Worm (Caenorhabditis elegans): Measurements from ENCODE around the gene pck-1.

Gene pck-1

DNA sequence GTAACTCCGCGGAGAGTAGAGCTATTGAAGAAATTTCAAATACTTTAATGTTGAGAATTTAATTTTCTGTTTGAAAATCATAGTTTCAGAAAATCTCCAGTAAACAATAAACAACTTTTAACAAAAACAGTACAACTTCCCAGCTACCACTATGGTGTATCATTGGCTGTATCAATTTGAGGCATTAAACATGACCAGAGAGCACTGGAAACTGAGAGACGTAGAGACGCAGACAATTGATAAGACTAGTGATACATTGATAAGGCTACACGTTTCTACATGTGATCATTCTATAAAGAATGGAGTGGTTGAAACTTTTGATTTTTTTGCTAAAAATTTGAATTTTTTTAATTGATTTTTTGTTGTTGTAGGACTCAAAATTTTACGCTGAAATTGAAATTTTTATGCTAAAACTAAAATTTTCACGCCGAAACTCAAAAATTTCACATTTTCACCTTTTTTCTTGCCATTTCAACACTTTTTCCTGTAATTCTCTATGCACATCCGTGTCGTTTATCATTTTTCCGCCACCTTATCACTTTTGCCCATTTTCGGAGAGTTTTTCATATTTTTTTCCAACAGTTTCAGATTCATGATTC lies 50.7 kb downstream of the pck-1 start, which contains the start of gene H10E21.1:
Gene H10E21.1, plus strand, starts transcription at position 549 of the 599 bp plus-strand sequence.
- TF ChIP-seq F33H1.4 (GFP tag; IDR thresholded peaks at IDR 0.05) (no peak), Y53F4B.3 (GFP tag; IDR thresholded peaks at IDR 0.05) (no peak), attf-5 (GFP tag; optimal IDR thresholded peaks at IDR 0.05) (peak; percentile 2), Y56A3A.18 (GFP tag; IDR thresholded peaks at IDR 0.05) (no peak), nhr-80 (tag; optimal IDR thresholded peaks at IDR 0.05) (peak; percentile 61), hmg-1.2 (GFP tag; IDR thresholded peaks at IDR 0.05) (peak; percentile 81)

DNA sequence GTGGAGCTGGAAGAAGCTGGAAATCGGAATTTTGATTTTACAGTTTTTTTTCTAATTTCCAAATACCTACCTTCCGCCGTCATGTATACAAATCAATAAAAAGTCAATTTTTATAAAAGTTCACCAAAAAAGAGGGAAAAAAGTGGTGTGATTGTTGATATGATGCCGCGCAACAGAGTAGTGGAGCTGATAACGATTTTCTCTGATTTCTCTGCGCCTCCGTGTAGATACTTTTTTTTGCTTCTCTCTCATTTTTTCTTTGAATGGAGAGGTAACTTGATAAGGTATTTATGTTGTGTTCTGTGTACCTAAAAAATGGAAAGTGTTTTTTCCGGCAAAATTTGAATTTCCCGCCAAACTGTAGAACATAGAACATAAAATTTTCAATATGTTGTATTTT lies 51.4 kb downstream of the pck-1 start, which contains the start of gene nhr-80:
Gene nhr-80, minus strand, starts transcription at position 199 of the 400 bp plus-strand sequence.
- TF ChIP-seq nhr-80 (tag; optimal IDR thresholded peaks at IDR 0.05) (peak; percentile 89), hmg-20 (GFP tag; IDR thresholded peaks at IDR 0.05) (no peak)

DNA sequence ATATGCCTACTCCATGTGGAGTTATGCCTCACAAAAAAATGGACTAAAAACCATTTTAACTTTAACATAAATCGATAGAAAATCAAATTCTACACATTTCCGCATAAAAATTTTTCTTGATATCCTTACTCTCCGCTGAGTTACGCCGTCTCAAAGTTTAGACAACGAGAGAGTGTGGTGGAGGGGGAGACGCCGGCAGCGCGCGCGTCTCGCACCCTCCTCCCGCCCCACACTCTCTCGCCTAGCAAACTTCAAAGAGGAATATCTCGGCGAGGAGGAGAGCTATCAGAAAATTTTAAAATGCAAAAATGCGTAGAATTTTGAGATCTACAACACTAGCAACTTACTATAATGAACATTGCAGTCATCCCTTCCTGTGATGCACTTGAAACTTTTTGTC lies 51.9 kb downstream of the pck-1 start:
- TF ChIP-seq zim-3 (tag; optimal IDR thresholded peaks at IDR 0.05) (no peak), unc-130 (GFP tag; optimal IDR thresholded peaks at IDR 0.05) (no peak), pha-4 (tag; optimal IDR thresholded peaks at IDR 0.05) (no peak), ceh-27 (GFP tag; optimal IDR thresholded peaks at IDR 0.05) (no peak), let-607 (tag; optimal IDR thresholded peaks at IDR 0.05) (no peak), mcd-1 (GFP tag; IDR thresholded peaks at IDR 0.05) (no peak), attf-5 (GFP tag; optimal IDR thresholded peaks at IDR 0.05) (no peak), K12H6.12 (tag; optimal IDR thresholded peaks at IDR 0.05) (no peak), F22D6.2 (tag; optimal IDR thresholded peaks at IDR 0.05) (no peak), snpc-1.1 (tag; optimal IDR thresholded peaks at IDR 0.05; ENCODE audit: insufficient read depth) (no peak), somi-1 (GFP tag; optimal IDR thresholded peaks at IDR 0.05) (no peak), hmg-1.2 (GFP tag; IDR thresholded peaks at IDR 0.05) (peak; percentile 81), zfh-2 (GFP tag; conservative IDR thresholded peaks at IDR 0.05) (peak; percentile 57; the same call in 1 of the 2 replicates)
